Fruit fly (Drosophila melanogaster) whole organism, embryonic: ENCODE results near the gene Mtpalpha.

Source experiments
- CG10321 ChIP-seq: fragments of 200-800 bp; sonication (Bioruptor generic); IDR thresholded peaks from 2 replicates; pipeline ENCODE4 v1.3.6; 2022; ENCODE audit warnings: missing biosample characterization, missing genetic modification characterization
- CG10431 ChIP-seq: fragments of 200-800 bp; sonication (Bioruptor generic); optimal IDR thresholded peaks from 3 replicates; lab custom pipeline; 2018; ENCODE audit warnings: missing biosample characterization, mild to moderate bottlenecking, missing genetic modification characterization
- CG10462 ChIP-seq: fragments of 200-800 bp; sonication (Bioruptor generic); optimal IDR thresholded peaks from 2 replicates; lab custom pipeline; 2016; ENCODE audit warnings: missing biosample characterization, missing genetic modification characterization
- CG10543 ChIP-seq: fragments of 200-800 bp; sonication (Bioruptor generic); optimal IDR thresholded peaks from 3 replicates; lab custom pipeline; 2017; ENCODE audit warnings: missing biosample characterization, mild to moderate bottlenecking, missing genetic modification characterization, moderate library complexity
- CG13424 ChIP-seq: fragments of 200-800 bp; sonication (Bioruptor generic); optimal IDR thresholded peaks from 2 replicates; lab custom pipeline; 2019; ENCODE audit warnings: missing biosample characterization, mild to moderate bottlenecking, missing genetic modification characterization, moderate library complexity
- CG16813 ChIP-seq: fragments of 200-800 bp; sonication (Bioruptor generic); IDR thresholded peaks from 3 replicates; pipeline ENCODE4 v1.3.6; 2022; ENCODE audit warnings: missing biosample characterization, missing genetic modification characterization; ENCODE audit not compliant: partially characterized antibody
- CG17568 ChIP-seq: fragments of 200-800 bp; sonication (Bioruptor generic); optimal IDR thresholded peaks from 2 replicates; lab custom pipeline; 2018; ENCODE audit warnings: missing biosample characterization, mild to moderate bottlenecking, missing genetic modification characterization, moderate library complexity
- CG17612 ChIP-seq: fragments of 200-800 bp; sonication (Bioruptor generic); IDR thresholded peaks from 2 replicates; pipeline ENCODE4 v1.3.6; 2022; ENCODE audit warnings: missing biosample characterization, missing genetic modification characterization
- CG18262 ChIP-seq: fragments of 200-800 bp; optimal IDR thresholded peaks from 3 replicates; lab custom pipeline; 2019; ENCODE audit warnings: missing biosample characterization, mild to moderate bottlenecking, missing genetic modification characterization, moderate library complexity
- CG18764 ChIP-seq: fragments of 200-800 bp; sonication (Bioruptor generic); optimal IDR thresholded peaks from 3 replicates; lab custom pipeline; 2016; ENCODE audit warnings: missing biosample characterization, missing genetic modification characterization
- CG2712 ChIP-seq: fragments of 200-800 bp; optimal IDR thresholded peaks from 3 replicates; lab custom pipeline; 2019; ENCODE audit warnings: missing biosample characterization, mild to moderate bottlenecking, missing genetic modification characterization, moderate library complexity
- CG3065 ChIP-seq: fragments of 200-800 bp; sonication (Bioruptor generic); optimal IDR thresholded peaks from 2 replicates; lab custom pipeline; 2016; ENCODE audit warnings: missing biosample characterization, missing genetic modification characterization
- CG31441 ChIP-seq: fragments of 200-800 bp; sonication (Bioruptor generic); IDR thresholded peaks from 2 replicates; pipeline ENCODE4 v1.3.6; 2022; ENCODE audit warnings: missing biosample characterization, missing genetic modification characterization
- CG33213 ChIP-seq: fragments of 200-800 bp; sonication (Bioruptor generic); optimal IDR thresholded peaks from 3 replicates; lab custom pipeline; 2016; ENCODE audit warnings: missing biosample characterization, missing genetic modification characterization
- CG4360 ChIP-seq: fragments of 200-800 bp; sonication (Bioruptor generic); IDR thresholded peaks from 2 replicates; pipeline ENCODE4 v1.3.6; 2022; ENCODE audit warnings: missing biosample characterization, missing genetic modification characterization
- CG4820 ChIP-seq: fragments of 200-800 bp; sonication (Bioruptor generic); optimal IDR thresholded peaks from 3 replicates; lab custom pipeline; 2016; ENCODE audit warnings: missing biosample characterization, missing genetic modification characterization
- CG6254 ChIP-seq: fragments of 200-800 bp; sonication (Bioruptor generic); optimal IDR thresholded peaks from 3 replicates; lab custom pipeline; 2017; ENCODE audit warnings: mild to moderate bottlenecking, missing biosample characterization, missing genetic modification reagents, missing genetic modification characterization
- CG6765 ChIP-seq: fragments of 200-800 bp; sonication (Bioruptor generic); optimal IDR thresholded peaks from 3 replicates; lab custom pipeline; 2017; ENCODE audit warnings: missing biosample characterization, mild to moderate bottlenecking, missing genetic modification characterization
- CG7963 ChIP-seq: fragments of 200-800 bp; sonication (Bioruptor generic); IDR thresholded peaks from 3 replicates; pipeline ENCODE4 v1.3.6; 2022; ENCODE audit warnings: missing biosample characterization, missing genetic modification characterization; ENCODE audit not compliant: partially characterized antibody
- CkIIα-i1 ChIP-seq: fragments of 200-800 bp; sonication (Bioruptor generic); IDR thresholded peaks from 2 replicates; pipeline ENCODE4 v1.3.6; 2022; ENCODE audit warnings: missing biosample characterization, missing genetic modification characterization
- Dip2 ChIP-seq: fragments of 200-800 bp; sonication (Bioruptor generic); IDR thresholded peaks from 2 replicates; pipeline ENCODE4 v1.3.6; 2022; ENCODE audit warnings: missing biosample characterization, missing genetic modification characterization
- E2f1 ChIP-seq: fragments of 200-800 bp; sonication (Bioruptor generic); IDR thresholded peaks from 2 replicates; pipeline ENCODE4 v1.3.6; 2022; ENCODE audit warnings: missing biosample characterization, missing genetic modification characterization
- HmgZ ChIP-seq: fragments of 200-800 bp; sonication (Bioruptor generic); optimal IDR thresholded peaks from 2 replicates; lab custom pipeline; 2018; ENCODE audit warnings: missing biosample characterization, mild to moderate bottlenecking, missing genetic modification characterization
- Hr3 ChIP-seq: fragments of 200-800 bp; sonication (Bioruptor generic); optimal IDR thresholded peaks from 3 replicates; lab custom pipeline; 2016; ENCODE audit warnings: missing biosample characterization, missing genetic modification characterization
- NC2β ChIP-seq: fragments of 200-800 bp; sonication (Bioruptor generic); optimal IDR thresholded peaks from 2 replicates; lab custom pipeline; 2016; ENCODE audit warnings: missing biosample characterization, missing genetic modification characterization
- Nf-YA ChIP-seq: fragments of 200-800 bp; sonication (Bioruptor generic); IDR thresholded peaks from 2 replicates; pipeline ENCODE4 v1.3.6; 2022; ENCODE audit warnings: missing biosample characterization, missing genetic modification characterization
- TFAM ChIP-seq: fragments of 200-800 bp; sonication (Bioruptor generic); optimal IDR thresholded peaks from 2 replicates; lab custom pipeline; 2017; ENCODE audit warnings: missing biosample characterization, missing genetic modification characterization, inconsistent platforms
- Tbp ChIP-seq: fragments of >200 bp; optimal IDR thresholded peaks from 2 replicates; lab custom pipeline; 2018; ENCODE audit warnings: missing biosample characterization, missing genetic modification characterization
- YL-1 ChIP-seq: fragments of 200-800 bp; sonication (Bioruptor generic); optimal IDR thresholded peaks from 3 replicates; lab custom pipeline; 2017; ENCODE audit warnings: missing biosample characterization, mild to moderate bottlenecking, missing genetic modification characterization
- amos ChIP-seq: fragments of 200-800 bp; sonication (Bioruptor generic); IDR thresholded peaks from 2 replicates; pipeline ENCODE4 v1.3.6; 2022; ENCODE audit warnings: missing biosample characterization, missing genetic modification characterization; ENCODE audit not compliant: partially characterized antibody
- ap ChIP-seq: fragments of 200-800 bp; sonication (Bioruptor generic); IDR thresholded peaks from 2 replicates; pipeline ENCODE4 v1.3.6; 2022; ENCODE audit warnings: missing biosample characterization, missing genetic modification characterization
- bab2 ChIP-seq: fragments of 200-800 bp; sonication (Bioruptor generic); optimal IDR thresholded peaks from 2 replicates; lab custom pipeline; 2016; ENCODE audit warnings: missing biosample characterization, missing genetic modification characterization
- bcd ChIP-seq: fragments of 200-800 bp; sonication (Bioruptor generic); optimal IDR thresholded peaks from 2 replicates; lab custom pipeline; 2017; ENCODE audit warnings: missing biosample characterization, mild to moderate bottlenecking, missing genetic modification characterization
- br ChIP-seq: fragments of >200 bp; optimal IDR thresholded peaks from 2 replicates; lab custom pipeline; 2017
- cad ChIP-seq: fragments of >200 bp; optimal IDR thresholded peaks from 2 replicates; lab custom pipeline; 2017; ENCODE audit warnings: missing biosample characterization, missing genetic modification characterization
- croc ChIP-seq: fragments of 200-800 bp; sonication (Bioruptor generic); conservative IDR thresholded peaks from 3 replicates; pipeline ENCODE4 v1.3.6; 2022; ENCODE audit warnings: missing biosample characterization, missing genetic modification characterization
- dan ChIP-seq: fragments of 200-800 bp; sonication (Bioruptor generic); IDR thresholded peaks from 2 replicates; pipeline ENCODE4 v1.3.6; 2022; ENCODE audit warnings: missing biosample characterization, missing genetic modification characterization
- gcm2 ChIP-seq: fragments of 200-800 bp; sonication (Bioruptor generic); optimal IDR thresholded peaks from 2 replicates; lab custom pipeline; 2016; ENCODE audit warnings: missing biosample characterization, missing genetic modification characterization
- gem ChIP-seq: fragments of 200-800 bp; sonication (Bioruptor generic); optimal IDR thresholded peaks from 2 replicates; lab custom pipeline; 2019; ENCODE audit warnings: missing biosample characterization, mild to moderate bottlenecking, missing genetic modification characterization, moderate library complexity
- gsb-n ChIP-seq: fragments of 200-800 bp; sonication (Bioruptor generic); optimal IDR thresholded peaks from 3 replicates; lab custom pipeline; 2018; ENCODE audit warnings: missing biosample characterization, mild to moderate bottlenecking, missing genetic modification characterization
- mld ChIP-seq: fragments of 200-800 bp; sonication (Bioruptor generic); IDR thresholded peaks from 3 replicates; pipeline ENCODE4 v1.3.6; 2022; ENCODE audit warnings: missing biosample characterization, missing genetic modification characterization; ENCODE audit not compliant: partially characterized antibody
- nau ChIP-seq: fragments of 200-800 bp; sonication (Bioruptor generic); optimal IDR thresholded peaks from 3 replicates; lab custom pipeline; 2017; ENCODE audit warnings: missing biosample characterization, mild to moderate bottlenecking, missing genetic modification characterization, missing genetic modification reagents
- nmo ChIP-seq: fragments of 200-800 bp; sonication (Bioruptor generic); optimal IDR thresholded peaks from 2 replicates; lab custom pipeline; 2018; ENCODE audit warnings: missing biosample characterization, mild to moderate bottlenecking, missing genetic modification characterization, moderate library complexity
- oc ChIP-seq: fragments of 200-800 bp; sonication (Bioruptor generic); optimal IDR thresholded peaks from 2 replicates; lab custom pipeline; 2018; ENCODE audit warnings: missing biosample characterization, mild to moderate bottlenecking, missing genetic modification characterization, moderate library complexity
- odd ChIP-seq: fragments of 200-800 bp; sonication (Bioruptor generic); optimal IDR thresholded peaks from 2 replicates; lab custom pipeline; 2017; ENCODE audit warnings: missing biosample characterization, mild to moderate bottlenecking, missing genetic modification characterization
- peb ChIP-seq: fragments of 200-800 bp; sonication (Bioruptor generic); IDR thresholded peaks from 2 replicates; pipeline ENCODE4 v1.3.6; 2022; ENCODE audit warnings: missing biosample characterization, missing genetic modification characterization
- phol ChIP-seq: fragments of 200-800 bp; sonication (Bioruptor generic); optimal IDR thresholded peaks from 3 replicates; lab custom pipeline; 2018; ENCODE audit warnings: missing biosample characterization, mild to moderate bottlenecking, missing genetic modification characterization, moderate library complexity
- prd ChIP-seq, 3 experiments: fragments of >200 bp in 2 of 3; fragments of 200-800 bp in 1 of 3; sonication (Bioruptor generic) in 1 of 3; optimal IDR thresholded peaks in 2 of 3; IDR thresholded peaks in 1 of 3; 2 replicates in 2 of 3; 3 replicates in 1 of 3; pipeline versions ENCODE4 v1.3.6 to Lab custom; 2017 to 2022; ENCODE audit warnings: missing biosample characterization in 1 of 3, missing genetic modification characterization in 1 of 3
- sim ChIP-seq: fragments of 200-800 bp; sonication (Bioruptor generic); IDR thresholded peaks from 2 replicates; pipeline ENCODE4 v1.3.6; 2022; ENCODE audit warnings: missing biosample characterization, missing genetic modification characterization
- sima ChIP-seq: fragments of 200-800 bp; sonication (Bioruptor generic); optimal IDR thresholded peaks from 2 replicates; lab custom pipeline; 2016; ENCODE audit warnings: missing biosample characterization, missing genetic modification characterization
- slbo ChIP-seq: fragments of 200-800 bp; sonication (Bioruptor generic); IDR thresholded peaks from 2 replicates; pipeline ENCODE4 v1.3.6; 2022; ENCODE audit warnings: missing biosample characterization, missing genetic modification characterization
- zfh2 ChIP-seq: fragments of 200-800 bp; sonication (Bioruptor generic); optimal IDR thresholded peaks from 2 replicates; lab custom pipeline; 2016; ENCODE audit warnings: missing biosample characterization, missing genetic modification characterization

Mtpalpha gene

DNA sequence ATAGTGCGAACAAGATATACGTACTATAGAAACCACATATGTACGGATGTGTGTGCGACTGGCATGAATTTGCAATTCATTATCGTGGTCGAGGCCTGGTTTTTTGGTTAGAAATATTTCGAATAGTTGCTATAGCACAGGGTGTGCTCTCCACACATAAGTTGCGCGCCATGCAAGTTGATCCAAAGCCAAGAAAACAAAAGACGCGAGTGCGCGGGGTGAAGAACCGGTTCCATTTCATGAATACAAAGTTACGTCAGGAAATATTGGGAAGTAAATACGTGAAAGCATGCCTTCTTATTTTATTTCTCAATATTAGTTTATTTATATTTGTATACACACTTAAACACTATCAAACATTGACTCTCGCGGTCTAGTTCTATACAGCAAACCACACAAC lies 37.4 kb upstream of the Mtpalpha start (continued):
- TF ChIP-seq sim = no peak
- TF ChIP-seq nmo (GFP tag; lab: Kevin White, UChicago) = no peak
- no peak for TF ChIP-seq nau (GFP tag; lab: Kevin White, UChicago)
- no peak for TF ChIP-seq gsb-n (tag; lab: Kevin White, UChicago)
- TF ChIP-seq sima (GFP tag; lab: Kevin White, UChicago) = no peak
- no peak for TF ChIP-seq ap
- no peak for TF ChIP-seq cad (GFP tag; lab: Kevin White, UChicago)
- no peak; the same call in 1 of the 2 replicates for TF ChIP-seq CG31441 (GFP tag; lab: Robert Waterston, UW)
- TF ChIP-seq CkIIα-i1 = no peak
- TF ChIP-seq CG17612 (GFP tag; lab: Robert Waterston, UW) = no peak
- TF ChIP-seq bcd (GFP tag; lab: Kevin White, UChicago) = peak; percentile 27
- no peak for TF ChIP-seq croc
- TF ChIP-seq gcm2 (GFP tag; lab: Kevin White, UChicago) = no peak
- no peak for TF ChIP-seq mld (GFP tag; lab: Robert Waterston, UW)
- no peak for TF ChIP-seq CG3065 (GFP tag; lab: Kevin White, UChicago)
- TF ChIP-seq phol (tag; lab: Kevin White, UChicago) = peak; percentile 23
- TF ChIP-seq CG18764 (GFP tag; lab: Kevin White, UChicago) = no peak
- peak; percentile 54; the same call in 1 of the 2 replicates for TF ChIP-seq slbo
- TF ChIP-seq amos = no peak
- peak; percentile 29 for TF ChIP-seq HmgZ (tag; lab: Kevin White, UChicago)
- TF ChIP-seq oc (tag; lab: Kevin White, UChicago) = no peak
- no peak for TF ChIP-seq CG17568 (GFP tag; lab: Kevin White, UChicago)
- no peak for TF ChIP-seq br (lab: Kevin White, UChicago)
- no peak for TF ChIP-seq CG7963 (GFP tag; lab: Robert Waterston, UW)
- no peak for TF ChIP-seq CG4360 (GFP tag; lab: Robert Waterston, UW)
- TF ChIP-seq CG13424 (tag; lab: Kevin White, UChicago) = no peak
- TF ChIP-seq CG10431 (GFP tag; lab: Kevin White, UChicago) = no peak
- 0 out of 2 replicates have a peak, but pooled peaks have one; percentile 19 for TF ChIP-seq E2f1 (GFP tag; lab: Robert Waterston, UW)
- no peak for TF ChIP-seq Tbp (GFP tag; lab: Kevin White, UChicago)
- no peak for TF ChIP-seq CG16813
- TF ChIP-seq CG4820 = no peak
- TF ChIP-seq Hr3 (GFP tag; lab: Kevin White, UChicago) = no peak
- no peak for TF ChIP-seq CG10321 (GFP tag; lab: Robert Waterston, UW)
- no peak for TF ChIP-seq CG33213 (GFP tag; lab: Kevin White, UChicago)
- TF ChIP-seq dan (GFP tag; lab: Robert Waterston, UW) = no peak
- TF ChIP-seq zfh2 (GFP tag; lab: Kevin White, UChicago) = no peak
- no peak for TF ChIP-seq CG6765 (GFP tag; lab: Kevin White, UChicago)
- peak; percentile 35 for TF ChIP-seq CG2712 (tag; lab: Kevin White, UChicago)
- TF ChIP-seq CG10543 (GFP tag; lab: Kevin White, UChicago) = no peak
- TF ChIP-seq NC2β (GFP tag; lab: Kevin White, UChicago) = no peak
- TF ChIP-seq TFAM (GFP tag; lab: Kevin White, UChicago) = no peak
- TF ChIP-seq YL-1 (GFP tag; lab: Kevin White, UChicago) = no peak
- peak; percentile 18 for TF ChIP-seq bab2 (GFP tag; lab: Kevin White, UChicago)
- no peak for TF ChIP-seq Nf-YA (GFP tag; lab: Robert Waterston, UW)
- TF ChIP-seq CG10462 (GFP tag; lab: Kevin White, UChicago) = no peak
- peak; percentile 99 for TF ChIP-seq CG6254
- TF ChIP-seq prd (optimal IDR thresholded peaks at IDR 0.05; lab: Kevin White, UChicago) = no peak
- TF ChIP-seq prd (GFP tag; IDR thresholded peaks at IDR 0.05; lab: Robert Waterston, UW) = no peak
- TF ChIP-seq peb = no peak
- peak; percentile 27 for TF ChIP-seq CG18262 (tag; lab: Kevin White, UChicago)
- TF ChIP-seq gem (tag; lab: Kevin White, UChicago) = peak; percentile 65
- TF ChIP-seq Dip2 = no peak
- no peak for TF ChIP-seq odd (GFP tag; lab: Kevin White, UChicago)
